Worm (Caenorhabditis elegans) whole organism, L1 larva: ENCODE results near the gene cyc-2.2.

Experiments used
- aha-1 ChIP-seq: fragments of 150-350 bp; optimal IDR thresholded peaks from 2 replicates; lab custom pipeline; 2014; ENCODE audit warnings: missing biosample characterization, missing genetic modification characterization
- elt-2 ChIP-seq: sonication (generic microtip); optimal IDR thresholded peaks from 2 replicates; lab custom pipeline; 2016; ENCODE audit warnings: missing genetic modification characterization, mild to moderate bottlenecking, inconsistent platforms, missing compliant biosample characterization, missing genetic modification reagents
- fkh-10 ChIP-seq: sonication (generic microtip); optimal IDR thresholded peaks from 2 replicates; lab custom pipeline; 2017; ENCODE audit warnings: missing biosample characterization, missing genetic modification reagents, missing genetic modification characterization
- grh-1 ChIP-seq: fragments of 200-800 bp; sonication (Bioruptor generic); IDR thresholded peaks from 2 replicates; pipeline ENCODE4 v1.3.6; 2022; ENCODE audit warnings: missing genetic modification reagents, missing genetic modification characterization, missing compliant biosample characterization
- lin-15B ChIP-seq: fragments of 150-350 bp; sonication (generic microtip); optimal IDR thresholded peaks from 3 replicates; lab custom pipeline; 2014; ENCODE audit warnings: missing biosample characterization, missing genetic modification characterization
- mab-9 ChIP-seq: fragments of 200-800 bp; sonication (Bioruptor generic); IDR thresholded peaks from 2 replicates; pipeline ENCODE4 v1.3.6; 2022; ENCODE audit warnings: missing genetic modification reagents, missing genetic modification characterization, missing compliant biosample characterization
- nhr-11 ChIP-seq: fragments of 150-350 bp; optimal IDR thresholded peaks from 2 replicates; lab custom pipeline; 2014; ENCODE audit warnings: missing biosample characterization, missing genetic modification characterization
- nhr-28 ChIP-seq: fragments of 150-350 bp; optimal IDR thresholded peaks from 2 replicates; lab custom pipeline; 2014; ENCODE audit warnings: missing biosample characterization, missing genetic modification characterization
- nhr-47 ChIP-seq: sonication (generic microtip); optimal IDR thresholded peaks from 2 replicates; lab custom pipeline; 2016; ENCODE audit warnings: mild to moderate bottlenecking, missing genetic modification characterization, moderate library complexity, missing compliant biosample characterization
- unc-30 ChIP-seq: sonication (generic microtip); optimal IDR thresholded peaks from 2 replicates; lab custom pipeline; 2017; ENCODE audit warnings: missing biosample characterization, missing genetic modification characterization
- unc-62 ChIP-seq: fragments of 150-350 bp; optimal IDR thresholded peaks from 2 replicates; lab custom pipeline; 2014; ENCODE audit warnings: missing biosample characterization, missing genetic modification reagents, missing genetic modification characterization
- unc-98 ChIP-seq: fragments of 200-800 bp; sonication (Bioruptor generic); IDR thresholded peaks from 2 replicates; pipeline ENCODE4 v1.3.6; 2022; ENCODE audit warnings: missing genetic modification characterization, missing compliant biosample characterization
- ztf-11 ChIP-seq, 2 experiments: sonication (generic microtip); optimal IDR thresholded peaks; 2 replicates each; lab custom pipeline; 2016 to 2017; ENCODE audit warnings: missing genetic modification characterization in 2 of 2, missing biosample characterization in 1 of 2, missing compliant biosample characterization in 1 of 2

ce11 chrV:12608857-12609256 lies 3.2 kb downstream of the cyc-2.2 start, which contains the start of gene ZC116.5:
- TF ChIP-seq nhr-47 = no peak
- TF ChIP-seq fkh-10 (GFP tag; lab: Kevin White, UChicago) = no peak
- TF ChIP-seq unc-62 (GFP tag; lab: Kevin White, UChicago) = no peak
- TF ChIP-seq lin-15B (tag; lab: Kevin White, UChicago) = no peak
- TF ChIP-seq grh-1 (GFP tag; lab: Robert Waterston, UW) = no peak
- TF ChIP-seq nhr-28 = no peak
- TF ChIP-seq unc-30 (tag; lab: Kevin White, UChicago) = no peak
- TF ChIP-seq nhr-11 (tag; lab: Kevin White, UChicago) = no peak
- no peak for TF ChIP-seq elt-2 (tag; lab: Kevin White, UChicago)
- TF ChIP-seq mab-9 = no peak
- no peak for TF ChIP-seq aha-1 (tag; lab: Kevin White, UChicago)
- no peak for TF ChIP-seq unc-98 (GFP tag; lab: Robert Waterston, UW)
- TF ChIP-seq ztf-11 (tag; optimal IDR thresholded peaks at IDR 0.05; lab: Kevin White, UChicago) = no peak
